Fruit fly (Drosophila melanogaster) whole organism, embryonic: ENCODE measurements around the gene ATPsynB.

Experiments used
- Atf3 ChIP-seq: fragments of 200-800 bp; sonication (Bioruptor generic); optimal IDR thresholded peaks from 3 replicates; lab custom pipeline; 2016; ENCODE audit warnings: missing biosample characterization, missing genetic modification characterization
- Bgb ChIP-seq: fragments of 200-800 bp; sonication (Bioruptor generic); IDR thresholded peaks from 2 replicates; pipeline ENCODE4 v1.3.6; 2022; ENCODE audit warnings: missing biosample characterization, missing genetic modification characterization; ENCODE audit not compliant: partially characterized antibody
- Bteb2 ChIP-seq: fragments of 200-800 bp; sonication (Bioruptor generic); optimal IDR thresholded peaks from 2 replicates; lab custom pipeline; 2016; ENCODE audit warnings: missing biosample characterization, missing genetic modification characterization
- CG10321 ChIP-seq: fragments of 200-800 bp; sonication (Bioruptor generic); IDR thresholded peaks from 2 replicates; pipeline ENCODE4 v1.3.6; 2022; ENCODE audit warnings: missing biosample characterization, missing genetic modification characterization
- CG10654 ChIP-seq: fragments of 200-800 bp; sonication (Bioruptor generic); optimal IDR thresholded peaks from 2 replicates; lab custom pipeline; 2016; ENCODE audit warnings: missing biosample characterization, missing genetic modification characterization
- CG13287 ChIP-seq: fragments of 200-800 bp; sonication (Bioruptor generic); IDR thresholded peaks from 2 replicates; pipeline ENCODE4 v1.3.6; 2022; ENCODE audit warnings: missing biosample characterization, missing genetic modification characterization; ENCODE audit not compliant: partially characterized antibody
- CG13775 ChIP-seq: fragments of 200-800 bp; sonication (Bioruptor generic); optimal IDR thresholded peaks from 3 replicates; lab custom pipeline; 2017; ENCODE audit warnings: missing biosample characterization, mild to moderate bottlenecking, missing genetic modification characterization
- CG15269 ChIP-seq: fragments of 200-800 bp; sonication (Bioruptor generic); optimal IDR thresholded peaks from 2 replicates; lab custom pipeline; 2018; ENCODE audit warnings: missing biosample characterization, mild to moderate bottlenecking, missing genetic modification characterization, moderate library complexity
- CG1603 ChIP-seq: fragments of 200-800 bp; sonication (Bioruptor generic); optimal IDR thresholded peaks from 2 replicates; lab custom pipeline; 2019; ENCODE audit warnings: missing biosample characterization, mild to moderate bottlenecking, missing genetic modification characterization, moderate library complexity
- CG17612 ChIP-seq: fragments of 200-800 bp; sonication (Bioruptor generic); IDR thresholded peaks from 2 replicates; pipeline ENCODE4 v1.3.6; 2022; ENCODE audit warnings: missing biosample characterization, missing genetic modification characterization
- CG17829 ChIP-seq: fragments of 200-800 bp; optimal IDR thresholded peaks from 2 replicates; lab custom pipeline; 2019; ENCODE audit warnings: missing biosample characterization, mild to moderate bottlenecking, missing genetic modification characterization, moderate library complexity
- CG17912 ChIP-seq: fragments of 200-800 bp; sonication (Bioruptor generic); optimal IDR thresholded peaks from 2 replicates; lab custom pipeline; 2018; ENCODE audit warnings: missing biosample characterization, mild to moderate bottlenecking, missing genetic modification characterization
- CG1792 ChIP-seq: fragments of 200-800 bp; sonication (Bioruptor generic); optimal IDR thresholded peaks from 2 replicates; lab custom pipeline; 2016; ENCODE audit warnings: missing biosample characterization, missing genetic modification characterization
- CG2116 ChIP-seq: fragments of 200-800 bp; sonication (Bioruptor generic); optimal IDR thresholded peaks from 3 replicates; lab custom pipeline; 2018; ENCODE audit warnings: missing biosample characterization, mild to moderate bottlenecking, missing genetic modification characterization
- CG2678 ChIP-seq: fragments of 200-800 bp; sonication (Bioruptor generic); optimal IDR thresholded peaks from 3 replicates; lab custom pipeline; 2019; ENCODE audit warnings: missing biosample characterization, mild to moderate bottlenecking, missing genetic modification characterization, moderate library complexity
- CG2875 ChIP-seq: fragments of 200-800 bp; sonication (Bioruptor generic); optimal IDR thresholded peaks from 2 replicates; lab custom pipeline; 2017; ENCODE audit warnings: missing biosample characterization, mild to moderate bottlenecking, missing genetic modification characterization, missing genetic modification reagents
- CG31224 ChIP-seq: fragments of 200-800 bp; sonication (Bioruptor generic); IDR thresholded peaks from 2 replicates; pipeline ENCODE4 v1.3.6; 2022; ENCODE audit warnings: missing biosample characterization, missing genetic modification characterization
- CG32767 ChIP-seq: fragments of 200-800 bp; sonication (Bioruptor generic); IDR thresholded peaks from 2 replicates; pipeline ENCODE4 v1.3.6; 2022; ENCODE audit warnings: missing biosample characterization, missing genetic modification characterization
- CG33557 ChIP-seq: fragments of 200-800 bp; sonication (Bioruptor generic); optimal IDR thresholded peaks from 2 replicates; lab custom pipeline; 2019; ENCODE audit warnings: missing biosample characterization, mild to moderate bottlenecking, missing genetic modification characterization, moderate library complexity
- CG4854 ChIP-seq: fragments of 200-800 bp; sonication (Bioruptor generic); optimal IDR thresholded peaks from 2 replicates; lab custom pipeline; 2016; ENCODE audit warnings: missing biosample characterization, missing genetic modification characterization, inconsistent platforms
- CG5180 ChIP-seq: fragments of 200-800 bp; sonication (Bioruptor generic); optimal IDR thresholded peaks from 3 replicates; lab custom pipeline; 2017; ENCODE audit warnings: missing biosample characterization, missing genetic modification characterization, mild to moderate bottlenecking, moderate library complexity, missing genetic modification reagents
- CG6854 ChIP-seq: fragments of 200-800 bp; sonication (Bioruptor generic); optimal IDR thresholded peaks from 3 replicates; lab custom pipeline; 2017; ENCODE audit warnings: missing biosample characterization, mild to moderate bottlenecking, missing genetic modification characterization
- CG8359 ChIP-seq: fragments of 200-800 bp; sonication (Bioruptor generic); optimal IDR thresholded peaks from 2 replicates; lab custom pipeline; 2017; ENCODE audit warnings: missing biosample characterization, mild to moderate bottlenecking, missing genetic modification characterization, borderline replicate concordance
- CG9727 ChIP-seq: fragments of 200-800 bp; sonication (Bioruptor generic); optimal IDR thresholded peaks from 3 replicates; lab custom pipeline; 2017; ENCODE audit warnings: missing biosample characterization, mild to moderate bottlenecking, missing genetic modification characterization
- CrebB ChIP-seq: fragments of 200-800 bp; sonication (Bioruptor generic); optimal IDR thresholded peaks from 3 replicates; lab custom pipeline; 2018; ENCODE audit warnings: missing biosample characterization, mild to moderate bottlenecking, missing genetic modification characterization
- D ChIP-seq, 2 experiments: fragments of 200-800 bp in 1 of 2; fragments of >200 bp in 1 of 2; sonication (Bioruptor generic) in 1 of 2; optimal IDR thresholded peaks; 2 replicates in 1 of 2; 3 replicates in 1 of 2; lab custom pipeline; 2017; ENCODE audit warnings: mild to moderate bottlenecking in 1 of 2, missing biosample characterization in 1 of 2, missing genetic modification characterization in 1 of 2, missing genetic modification reagents in 1 of 2
- Doc3 ChIP-seq: fragments of 200-800 bp; sonication (Bioruptor generic); IDR thresholded peaks from 3 replicates; pipeline ENCODE4 v1.3.6; 2022; ENCODE audit warnings: missing biosample characterization, missing genetic modification characterization; ENCODE audit not compliant: partially characterized antibody
- Dref ChIP-seq: fragments of 200-800 bp; sonication (Bioruptor generic); IDR thresholded peaks from 2 replicates; pipeline ENCODE4 v1.3.6; 2022; ENCODE audit warnings: missing biosample characterization, missing genetic modification characterization
- E2f2 ChIP-seq: fragments of 200-800 bp; sonication (Bioruptor generic); IDR thresholded peaks from 2 replicates; pipeline ENCODE4 v1.3.6; 2022; ENCODE audit warnings: missing biosample characterization, missing genetic modification characterization
- Gug ChIP-seq: fragments of 200-800 bp; sonication (Bioruptor generic); IDR thresholded peaks from 4 replicates; pipeline ENCODE4 v1.3.6; 2022; ENCODE audit warnings: missing biosample characterization, missing genetic modification characterization
- Lpt ChIP-seq: fragments of >200 bp; optimal IDR thresholded peaks from 2 replicates; lab custom pipeline; 2018; ENCODE audit warnings: missing biosample characterization, missing genetic modification characterization
- Oaz ChIP-seq: fragments of 200-800 bp; sonication (Bioruptor generic); IDR thresholded peaks from 2 replicates; pipeline ENCODE4 v1.3.6; 2022; ENCODE audit warnings: missing biosample characterization, missing genetic modification characterization
- Pdp1 ChIP-seq, 2 experiments: fragments of 200-800 bp; sonication (Bioruptor generic); optimal IDR thresholded peaks; 3 replicates each; lab custom pipeline; 2016; ENCODE audit warnings: missing biosample characterization in 2 of 2, missing genetic modification characterization in 2 of 2, mild to moderate bottlenecking in 1 of 2, moderate library complexity in 1 of 2
- Scr ChIP-seq: fragments of 200-800 bp; sonication (Bioruptor generic); IDR thresholded peaks from 2 replicates; pipeline ENCODE4 v1.3.6; 2022; ENCODE audit warnings: missing biosample characterization, missing genetic modification characterization; ENCODE audit not compliant: partially characterized antibody
- ash1 ChIP-seq: fragments of 200-800 bp; sonication (Bioruptor generic); optimal IDR thresholded peaks from 2 replicates; lab custom pipeline; 2018; ENCODE audit warnings: missing biosample characterization, mild to moderate bottlenecking, missing genetic modification characterization
- croc ChIP-seq: fragments of 200-800 bp; sonication (Bioruptor generic); conservative IDR thresholded peaks from 3 replicates; pipeline ENCODE4 v1.3.6; 2022; ENCODE audit warnings: missing biosample characterization, missing genetic modification characterization
- cwo ChIP-seq: fragments of 200-800 bp; sonication (Bioruptor generic); optimal IDR thresholded peaks from 3 replicates; lab custom pipeline; 2017; ENCODE audit warnings: missing biosample characterization, missing genetic modification characterization, mild to moderate bottlenecking, moderate library complexity, missing genetic modification reagents
- dysf ChIP-seq: fragments of 200-800 bp; sonication (Bioruptor generic); IDR thresholded peaks from 3 replicates; pipeline ENCODE4 v1.3.6; 2022; ENCODE audit warnings: missing biosample characterization, missing genetic modification characterization
- exex ChIP-seq: fragments of 200-800 bp; sonication (Bioruptor generic); optimal IDR thresholded peaks from 4 replicates; lab custom pipeline; 2018; ENCODE audit warnings: missing biosample characterization, mild to moderate bottlenecking, missing genetic modification characterization, moderate library complexity
- grn ChIP-seq: fragments of 200-800 bp; sonication (Bioruptor generic); optimal IDR thresholded peaks from 3 replicates; lab custom pipeline; 2017; ENCODE audit warnings: missing biosample characterization, missing genetic modification characterization
- gt ChIP-seq: fragments of 200-800 bp; sonication (Bioruptor generic); IDR thresholded peaks from 2 replicates; pipeline ENCODE4 v1.3.6; 2022; ENCODE audit warnings: missing biosample characterization, missing genetic modification characterization
- h ChIP-seq: fragments of >200 bp; optimal IDR thresholded peaks from 2 replicates; lab custom pipeline; 2017
- insv ChIP-seq, 2 experiments: fragments of 200-800 bp; sonication (Bioruptor generic); optimal IDR thresholded peaks; 3 replicates each; lab custom pipeline; 2016 to 2018; ENCODE audit warnings: missing biosample characterization in 2 of 2, missing genetic modification characterization in 2 of 2
- lab ChIP-seq: fragments of 200-800 bp; sonication (Bioruptor generic); optimal IDR thresholded peaks from 3 replicates; lab custom pipeline; 2017; ENCODE audit warnings: missing biosample characterization, missing genetic modification characterization, mild to moderate bottlenecking, moderate library complexity, missing genetic modification reagents
- mirr ChIP-seq: fragments of 200-800 bp; sonication (Bioruptor generic); optimal IDR thresholded peaks from 3 replicates; lab custom pipeline; 2018; ENCODE audit warnings: missing biosample characterization, mild to moderate bottlenecking, missing genetic modification characterization
- nau ChIP-seq: fragments of 200-800 bp; sonication (Bioruptor generic); optimal IDR thresholded peaks from 3 replicates; lab custom pipeline; 2017; ENCODE audit warnings: missing biosample characterization, mild to moderate bottlenecking, missing genetic modification characterization, missing genetic modification reagents
- otp ChIP-seq: fragments of 200-800 bp; sonication (Bioruptor generic); IDR thresholded peaks from 3 replicates; pipeline ENCODE4, ENCODE4 v1.3.6; 2022; ENCODE audit warnings: missing biosample characterization, missing genetic modification characterization
- sob ChIP-seq: fragments of 200-800 bp; sonication (Bioruptor generic); IDR thresholded peaks from 2 replicates; pipeline ENCODE4 v1.3.6; 2022; ENCODE audit warnings: missing biosample characterization, missing genetic modification characterization
- sug ChIP-seq: fragments of 200-800 bp; optimal IDR thresholded peaks from 2 replicates; lab custom pipeline; 2019; ENCODE audit warnings: missing biosample characterization, mild to moderate bottlenecking, missing genetic modification characterization, moderate library complexity
- tll ChIP-seq, 2 experiments: fragments of 200-800 bp in 1 of 2; fragments of >200 bp in 1 of 2; sonication (Bioruptor generic) in 1 of 2; optimal IDR thresholded peaks; 2 replicates each; lab custom pipeline; 2017 to 2019; ENCODE audit warnings: missing biosample characterization in 2 of 2, missing genetic modification characterization in 2 of 2, mild to moderate bottlenecking in 1 of 2, moderate library complexity in 1 of 2

Gene ATPsynB

dm6 chr3L:9767636-9768358, 38.0 kb downstream of the ATPsynB start (continued):
- TF ChIP-seq CG13287 (GFP tag; lab: Robert Waterston, UW): no peak
- no peak for TF ChIP-seq CG17912 (GFP tag; lab: Kevin White, UChicago)
- no peak for TF ChIP-seq CG17612 (GFP tag; lab: Robert Waterston, UW)
- no peak for TF ChIP-seq E2f2 (GFP tag; lab: Robert Waterston, UW)
- no peak for TF ChIP-seq CG2116 (GFP tag; lab: Kevin White, UChicago)
- TF ChIP-seq Gug (GFP tag; lab: Robert Waterston, UW): no peak
- no peak for TF ChIP-seq CG31224 (GFP tag; lab: Robert Waterston, UW)
- no peak for TF ChIP-seq CG8359 (GFP tag; lab: Kevin White, UChicago)
- TF ChIP-seq ash1 (GFP tag; lab: Kevin White, UChicago): no peak
- peak; percentile 27 for TF ChIP-seq CG6854 (GFP tag; lab: Kevin White, UChicago)
- no peak for TF ChIP-seq CG5180 (GFP tag; lab: Kevin White, UChicago)
- no peak for TF ChIP-seq CG33557 (GFP tag; lab: Kevin White, UChicago)
- peak; percentile 22 for TF ChIP-seq CG2678 (tag; lab: Kevin White, UChicago)
- TF ChIP-seq CG10654 (GFP tag; lab: Kevin White, UChicago): no peak
- TF ChIP-seq h: no peak
- no peak for TF ChIP-seq Bteb2 (GFP tag; lab: Kevin White, UChicago)
- no peak for TF ChIP-seq CG32767
- no peak for TF ChIP-seq CrebB (tag; lab: Kevin White, UChicago)
- no peak for TF ChIP-seq dysf
- TF ChIP-seq CG10321: no peak
- TF ChIP-seq gt (GFP tag; lab: Robert Waterston, UW): no peak
- no peak for TF ChIP-seq CG15269 (tag; lab: Kevin White, UChicago)
- no peak for TF ChIP-seq Lpt (GFP tag; lab: Kevin White, UChicago)
- TF ChIP-seq nau (GFP tag; lab: Kevin White, UChicago): no peak
- TF ChIP-seq CG2875: no peak
- no peak for TF ChIP-seq Bgb
- no peak for TF ChIP-seq CG13775 (GFP tag; lab: Kevin White, UChicago)
- TF ChIP-seq CG1792: no peak
- TF ChIP-seq sug: peak; percentile 38
- no peak for TF ChIP-seq sob (GFP tag; lab: Robert Waterston, UW)
- TF ChIP-seq Atf3: no peak
- TF ChIP-seq insv (GFP tag; optimal IDR thresholded peaks at IDR 0.05; lab: Kevin White, UChicago): no peak
- TF ChIP-seq D (optimal IDR thresholded peaks at IDR 0.05; lab: Kevin White, UChicago): no peak
- TF ChIP-seq D (GFP tag; optimal IDR thresholded peaks at IDR 0.05; lab: Kevin White, UChicago): no peak
- no peak for TF ChIP-seq Oaz (GFP tag; lab: Robert Waterston, UW)
- no peak for TF ChIP-seq otp (GFP tag; lab: Robert Waterston, UW)
- no peak for TF ChIP-seq CG9727
- TF ChIP-seq Doc3 (GFP tag; lab: Robert Waterston, UW): no peak
- TF ChIP-seq tll (GFP tag; optimal IDR thresholded peaks at IDR 0.05; lab: Kevin White, UChicago): no peak
- no peak for TF ChIP-seq CG17829
- TF ChIP-seq croc (GFP tag; lab: Robert Waterston, UW): no peak

dm6 chr3L:9768385-9768784, 38.6 kb downstream of the ATPsynB start:
- peak; percentile 57 for TF ChIP-seq grn (GFP tag; lab: Kevin White, UChicago)
- TF ChIP-seq exex (tag; lab: Kevin White, UChicago): peak; percentile 75
- TF ChIP-seq sug: peak; percentile 51
- no peak for TF ChIP-seq Dref
- TF ChIP-seq mirr (GFP tag; lab: Kevin White, UChicago): peak; percentile 53
- TF ChIP-seq Pdp1 (GFP tag; optimal IDR thresholded peaks at IDR 0.05; lab: Kevin White, UChicago): peak in 1 of 2 experiments; percentile 46
- no peak for TF ChIP-seq Scr
- TF ChIP-seq CG4854 (GFP tag; lab: Kevin White, UChicago): no peak
- TF ChIP-seq CG15269 (tag; lab: Kevin White, UChicago): peak; percentile 1
- peak; percentile 77 for TF ChIP-seq cwo (GFP tag; lab: Kevin White, UChicago)
- no peak for TF ChIP-seq CG6854 (GFP tag; lab: Kevin White, UChicago)
- TF ChIP-seq lab (GFP tag; lab: Kevin White, UChicago): peak; percentile 94
- TF ChIP-seq CG1603 (tag; lab: Kevin White, UChicago): no peak
- no peak for TF ChIP-seq h
